Worm (Caenorhabditis elegans) whole organism, L1 larva: ENCODE results near the gene F59B2.9.

ENCODE experiments used
- C16A3.4 ChIP-seq: fragments of 150-350 bp; optimal IDR thresholded peaks from 2 replicates; lab custom pipeline; 2014; ENCODE audit warnings: missing biosample characterization, missing genetic modification characterization
- aha-1 ChIP-seq: fragments of 150-350 bp; optimal IDR thresholded peaks from 2 replicates; lab custom pipeline; 2014; ENCODE audit warnings: missing biosample characterization, missing genetic modification characterization
- blmp-1 ChIP-seq: fragments of 150-350 bp; optimal IDR thresholded peaks from 2 replicates; lab custom pipeline; 2014; ENCODE audit warnings: missing biosample characterization, missing genetic modification characterization
- ceh-8 ChIP-seq: fragments of 200-800 bp; sonication (Bioruptor generic); optimal IDR thresholded peaks from 2 replicates; lab custom pipeline; 2018; ENCODE audit warnings: mild to moderate bottlenecking, missing genetic modification characterization, moderate library complexity, missing compliant biosample characterization
- ceh-82 ChIP-seq, 3 experiments: fragments of 150-350 bp in 1 of 3; sonication (generic microtip) in 2 of 3; optimal IDR thresholded peaks; 2 replicates each; lab custom pipeline; 2014 to 2017; ENCODE audit warnings: missing biosample characterization in 3 of 3, missing genetic modification characterization in 3 of 3
- ceh-88 ChIP-seq: fragments of 200-800 bp; sonication (Bioruptor generic); IDR thresholded peaks from 2 replicates; pipeline ENCODE4 v1.3.6; 2022; ENCODE audit warnings: missing genetic modification characterization, missing compliant biosample characterization
- ces-1 ChIP-seq: fragments of 150-350 bp; optimal IDR thresholded peaks from 2 replicates; lab custom pipeline; 2014; ENCODE audit warnings: missing biosample characterization, missing genetic modification reagents, missing genetic modification characterization
- dpl-1 ChIP-seq, 3 experiments: fragments of 150-350 bp in 2 of 3; sonication (generic microtip) in 1 of 3; optimal IDR thresholded peaks; 2 replicates each; lab custom pipeline; 2014 to 2017; ENCODE audit warnings: missing biosample characterization in 3 of 3, missing genetic modification characterization in 3 of 3, missing genetic modification reagents in 3 of 3
- efl-1 ChIP-seq, 4 experiments: fragments of 150-350 bp; optimal IDR thresholded peaks in 3 of 4; peaks in 1 of 4; 1 replicate in 1 of 4; 2 replicates in 3 of 4; lab custom pipeline; 2014; ENCODE audit warnings: missing biosample characterization in 2 of 4, missing genetic modification characterization in 2 of 4, missing genetic modification reagents in 2 of 4
- egl-13 ChIP-seq: sonication (generic microtip); optimal IDR thresholded peaks from 2 replicates; lab custom pipeline; 2016; ENCODE audit warnings: missing genotype, missing genetic modification reagents, missing genetic modification characterization, missing compliant biosample characterization
- elt-2 ChIP-seq: sonication (generic microtip); optimal IDR thresholded peaks from 2 replicates; lab custom pipeline; 2016; ENCODE audit warnings: missing genetic modification characterization, mild to moderate bottlenecking, inconsistent platforms, missing compliant biosample characterization, missing genetic modification reagents
- elt-3 ChIP-seq, 6 experiments: fragments of 150-350 bp in 1 of 6; sonication (generic microtip); optimal IDR thresholded peaks; 2 replicates each; lab custom pipeline; 2017 to 2018; ENCODE audit warnings: missing biosample characterization in 6 of 6, missing genetic modification characterization in 6 of 6, inconsistent platforms in 1 of 6
- ets-5 ChIP-seq: fragments of 200-800 bp; sonication (Bioruptor generic); IDR thresholded peaks from 2 replicates; pipeline ENCODE4 v1.3.6; 2022; ENCODE audit warnings: missing genetic modification characterization, missing compliant biosample characterization
- fkh-8 ChIP-seq: sonication (generic microtip); optimal IDR thresholded peaks from 2 replicates; lab custom pipeline; 2016; ENCODE audit warnings: mild to moderate bottlenecking, missing genetic modification characterization, missing compliant biosample characterization
- hlh-4 ChIP-seq: sonication (generic microtip); optimal IDR thresholded peaks from 2 replicates; lab custom pipeline; 2016; ENCODE audit warnings: mild to moderate bottlenecking, missing genetic modification characterization, missing compliant biosample characterization
- irx-1 ChIP-seq: sonication (generic microtip); optimal IDR thresholded peaks from 2 replicates; lab custom pipeline; 2016; ENCODE audit warnings: missing genetic modification characterization, missing compliant biosample characterization
- isw-1 ChIP-seq: fragments of 200-800 bp; sonication (Bioruptor generic); IDR thresholded peaks from 2 replicates; pipeline ENCODE4 v1.3.6; 2022; ENCODE audit warnings: missing genetic modification characterization, missing compliant biosample characterization
- jun-1 ChIP-seq: fragments of 150-350 bp; optimal IDR thresholded peaks from 2 replicates; lab custom pipeline; 2014; ENCODE audit warnings: missing biosample characterization, missing genetic modification reagents, missing genetic modification characterization
- lin-15B ChIP-seq: fragments of 150-350 bp; sonication (generic microtip); optimal IDR thresholded peaks from 3 replicates; lab custom pipeline; 2014; ENCODE audit warnings: missing biosample characterization, missing genetic modification characterization
- lir-3 ChIP-seq: sonication (generic microtip); optimal IDR thresholded peaks from 2 replicates; lab custom pipeline; 2016; ENCODE audit warnings: mild to moderate bottlenecking, missing genetic modification characterization, moderate library complexity, missing compliant biosample characterization; ENCODE audit not compliant: poor library complexity
- mab-9 ChIP-seq: fragments of 200-800 bp; sonication (Bioruptor generic); IDR thresholded peaks from 2 replicates; pipeline ENCODE4 v1.3.6; 2022; ENCODE audit warnings: missing genetic modification reagents, missing genetic modification characterization, missing compliant biosample characterization
- nhr-19 ChIP-seq: fragments of 200-800 bp; sonication (Bioruptor generic); conservative IDR thresholded peaks from 2 replicates; pipeline ENCODE4 v1.3.6; 2022; ENCODE audit warnings: missing genetic modification characterization, missing compliant biosample characterization
- nhr-237 ChIP-seq: fragments of 150-350 bp; optimal IDR thresholded peaks from 2 replicates; lab custom pipeline; 2014; ENCODE audit warnings: missing biosample characterization, missing genetic modification characterization
- nhr-47 ChIP-seq: sonication (generic microtip); optimal IDR thresholded peaks from 2 replicates; lab custom pipeline; 2016; ENCODE audit warnings: mild to moderate bottlenecking, missing genetic modification characterization, moderate library complexity, missing compliant biosample characterization
- nhr-71 ChIP-seq: sonication (generic microtip); optimal IDR thresholded peaks from 2 replicates; lab custom pipeline; 2016; ENCODE audit warnings: mild to moderate bottlenecking, missing genetic modification characterization, moderate library complexity, missing compliant biosample characterization
- nhr-77 ChIP-seq: fragments of 150-350 bp; optimal IDR thresholded peaks from 2 replicates; lab custom pipeline; 2014; ENCODE audit warnings: missing biosample characterization, missing genetic modification characterization
- pag-3 ChIP-seq: sonication (generic microtip); optimal IDR thresholded peaks from 2 replicates; lab custom pipeline; 2017; ENCODE audit warnings: missing genetic modification characterization, mild to moderate bottlenecking, missing compliant biosample characterization, antibody characterized with exemption, borderline replicate concordance; ENCODE audit not compliant: insufficient read depth
- pax-3 ChIP-seq: fragments of 200-800 bp; sonication (Bioruptor generic); optimal IDR thresholded peaks from 2 replicates; lab custom pipeline; 2018; ENCODE audit warnings: mild to moderate bottlenecking, missing genetic modification characterization, moderate library complexity, missing compliant biosample characterization
- pqm-1 ChIP-seq: sonication (generic microtip); optimal IDR thresholded peaks from 3 replicates; lab custom pipeline; 2017; ENCODE audit warnings: missing biosample characterization, missing genetic modification characterization
- rnt-1 ChIP-seq: sonication (generic microtip); optimal IDR thresholded peaks from 2 replicates; lab custom pipeline; 2016; ENCODE audit warnings: mild to moderate bottlenecking, missing genetic modification characterization, moderate library complexity, missing compliant biosample characterization
- snpc-4 ChIP-seq: fragments of 150-350 bp; optimal IDR thresholded peaks from 2 replicates; lab custom pipeline; 2014; ENCODE audit warnings: missing biosample characterization, missing genetic modification characterization
- sox-4 ChIP-seq: sonication (generic microtip); optimal IDR thresholded peaks from 2 replicates; lab custom pipeline; 2016; ENCODE audit warnings: missing genetic modification characterization, missing compliant biosample characterization
- sup-37 ChIP-seq: fragments of 200-800 bp; sonication (Bioruptor generic); optimal IDR thresholded peaks from 2 replicates; lab custom pipeline; 2018; ENCODE audit warnings: mild to moderate bottlenecking, missing genetic modification characterization, missing compliant biosample characterization
- swsn-7 ChIP-seq: sonication (generic microtip); optimal IDR thresholded peaks from 2 replicates; lab custom pipeline; 2016; ENCODE audit warnings: missing genetic modification characterization, missing compliant biosample characterization
- tbx-2 ChIP-seq: sonication (generic microtip); optimal IDR thresholded peaks from 2 replicates; lab custom pipeline; 2016; ENCODE audit warnings: missing genetic modification characterization, missing compliant biosample characterization
- unc-86 ChIP-seq: sonication (generic microtip); optimal IDR thresholded peaks from 2 replicates; lab custom pipeline; 2016; ENCODE audit warnings: missing genetic modification characterization, missing compliant biosample characterization
- zip-4 ChIP-seq: fragments of 200-800 bp; sonication (Bioruptor generic); optimal IDR thresholded peaks from 2 replicates; lab custom pipeline; 2018; ENCODE audit warnings: mild to moderate bottlenecking, missing genetic modification characterization, moderate library complexity, missing compliant biosample characterization

F59B2.9 gene

DNA sequence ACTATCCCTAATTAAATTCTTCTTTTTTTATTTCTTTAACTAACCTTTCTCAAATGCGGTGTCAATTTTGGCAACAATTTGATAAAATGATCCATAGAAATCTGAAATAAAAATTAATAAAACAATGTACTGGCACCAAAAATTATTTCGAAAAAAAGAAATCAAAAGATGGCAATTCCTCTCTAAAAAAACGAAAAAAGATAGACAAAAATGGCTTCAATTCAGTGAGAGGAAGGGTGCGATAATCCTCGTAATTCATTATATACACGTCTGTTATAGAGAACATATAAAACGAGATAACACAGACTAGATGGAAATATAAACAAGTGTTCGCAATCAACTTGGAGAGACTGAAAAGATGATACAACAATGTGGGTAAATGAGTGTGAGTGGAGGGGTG is 33.6 kb upstream of the F59B2.9 start, which contains the start of gene R107.2:
Gene R107.2, minus strand, starts transcription at position 101 of the 400 bp plus-strand sequence.
- no peak for TF ChIP-seq tbx-2 (tag; lab: Kevin White, UChicago)
- TF ChIP-seq ces-1 (GFP tag; lab: Kevin White, UChicago): no peak
- no peak for TF ChIP-seq isw-1
- TF ChIP-seq irx-1 (tag; lab: Kevin White, UChicago): no peak
- no peak for TF ChIP-seq egl-13 (tag; lab: Kevin White, UChicago)
- no peak for TF ChIP-seq lin-15B (tag; lab: Kevin White, UChicago)

DNA sequence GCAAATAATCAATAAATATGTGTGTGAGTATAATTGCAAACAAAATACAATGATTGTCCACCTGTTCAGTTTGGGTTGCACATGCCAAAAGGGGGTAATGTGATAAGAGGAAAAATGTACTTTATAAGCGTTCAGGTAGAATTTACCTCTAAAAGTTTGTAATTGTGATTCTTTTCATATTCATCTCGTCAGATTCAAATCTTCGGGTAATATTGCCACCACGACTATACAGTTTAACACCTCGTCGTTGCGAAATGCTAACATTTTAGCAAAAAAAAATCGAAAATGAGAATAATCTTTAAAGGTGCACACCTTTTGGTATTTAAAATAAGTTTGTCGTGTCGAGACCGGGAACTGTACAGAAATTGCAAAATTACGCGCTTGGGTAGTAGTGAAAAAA is 31.0 kb upstream of the F59B2.9 start, which contains the start of gene nac-2:
Gene nac-2, minus strand, starts transcription at position 101 of the 400 bp plus-strand sequence.
- TF ChIP-seq nhr-237 (no peak), pax-3 (tag; lab: Kevin White, UChicago) (no peak), ets-5 (GFP tag; lab: Robert Waterston, UW) (no peak), C16A3.4 (tag; lab: Kevin White, UChicago) (no peak), swsn-7 (tag; lab: Kevin White, UChicago) (no peak), elt-3 (tag; optimal IDR thresholded peaks at IDR 0.05; lab: Kevin White, UChicago) (no peak), dpl-1 (GFP tag; optimal IDR thresholded peaks at IDR 0.05; lab: Kevin White, UChicago) (no peak), ceh-88 (no peak), nhr-19 (GFP tag; lab: Robert Waterston, UW) (no peak), pag-3 (tag; lab: Kevin White, UChicago) (no peak), egl-13 (tag; lab: Kevin White, UChicago) (no peak), efl-1 (optimal IDR thresholded peaks at IDR 0.05; lab: Kevin White, UChicago) (no peak), efl-1 (GFP tag; optimal IDR thresholded peaks at IDR 0.05 in 1 of 2; lab: Kevin White, UChicago) (no peak), rnt-1 (tag; lab: Kevin White, UChicago) (no peak), pqm-1 (tag; lab: Kevin White, UChicago) (no peak), snpc-4 (tag; lab: Kevin White, UChicago) (no peak), ceh-8 (GFP tag; lab: Kevin White, UChicago) (no peak), hlh-4 (tag; lab: Kevin White, UChicago) (no peak)

DNA sequence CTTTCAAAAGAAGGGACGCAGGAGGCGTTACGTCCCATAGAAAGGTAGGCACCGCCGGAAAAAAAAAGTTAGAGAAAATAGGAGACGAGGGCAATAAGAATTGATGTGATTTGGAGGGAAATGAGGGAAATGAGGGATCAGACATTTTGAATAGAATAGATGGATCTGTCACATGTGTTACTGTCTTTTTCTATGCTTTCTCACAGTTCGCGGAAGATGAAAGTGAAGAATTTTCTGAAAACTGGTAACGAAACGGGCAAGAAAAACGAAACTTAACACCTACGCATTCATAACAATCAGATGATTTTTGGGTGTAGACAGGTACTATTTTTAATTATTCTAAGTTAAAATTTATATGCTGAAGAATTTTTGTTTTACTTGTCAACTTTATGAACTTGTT is 25.4 kb upstream of the F59B2.9 start, which contains the start of gene R107.9:
Gene R107.9, plus strand, starts transcription at position 301 of the 400 bp plus-strand sequence.
- TF ChIP-seq blmp-1 (peak; percentile 40), C16A3.4 (tag; lab: Kevin White, UChicago) (no peak), efl-1 (optimal IDR thresholded peaks at IDR 0.05; lab: Kevin White, UChicago) (no peak), efl-1 (GFP tag; optimal IDR thresholded peaks at IDR 0.05 in 1 of 2; lab: Kevin White, UChicago) (peak in 1 of 2 experiments; percentile 73)

DNA sequence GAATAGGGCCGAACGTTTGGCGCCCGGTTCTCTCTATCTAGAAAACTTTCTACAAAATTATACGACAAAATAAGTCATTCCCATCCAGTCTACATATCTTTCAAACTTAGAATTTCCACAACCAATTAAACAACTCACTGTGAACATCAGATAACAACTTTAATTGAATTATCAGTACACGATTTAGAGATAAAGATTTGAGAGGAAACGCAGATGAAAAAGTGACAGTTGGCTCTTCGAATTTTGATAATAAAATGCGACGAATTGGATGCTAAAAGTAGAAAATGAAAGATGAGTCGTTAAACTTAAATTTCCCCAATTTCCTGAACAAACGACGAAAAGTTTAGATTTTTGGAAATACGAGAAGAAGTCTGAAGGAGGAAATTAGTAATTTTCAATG is 22.8 kb upstream of the F59B2.9 start:
- peak; percentile 48 for TF ChIP-seq elt-2 (tag; lab: Kevin White, UChicago)
- TF ChIP-seq rnt-1 (tag; lab: Kevin White, UChicago): peak; percentile 7
- no peak for TF ChIP-seq unc-86 (tag; lab: Kevin White, UChicago)
- TF ChIP-seq pqm-1 (tag; lab: Kevin White, UChicago): peak; percentile 8

DNA sequence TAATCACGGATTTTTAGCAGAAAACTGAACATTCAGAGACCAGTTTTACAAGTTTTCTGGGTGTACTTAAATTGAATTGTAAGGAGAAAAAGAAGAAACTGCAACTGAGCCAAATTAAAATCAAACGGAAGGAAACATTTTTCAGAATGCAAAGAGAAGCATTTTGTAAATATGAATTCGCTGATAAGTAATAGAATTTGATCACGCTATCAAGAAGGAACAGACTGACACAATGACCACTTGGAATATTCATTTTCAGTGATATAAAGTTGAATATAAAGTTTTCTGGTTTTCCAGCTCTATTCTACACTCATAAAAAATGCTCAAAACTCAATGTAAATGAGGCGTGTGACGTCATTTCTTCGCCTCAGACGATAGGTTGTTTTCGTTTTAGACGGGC is 21.9 kb upstream of the F59B2.9 start:
- TF ChIP-seq unc-86 (tag; lab: Kevin White, UChicago) (no peak), elt-2 (tag; lab: Kevin White, UChicago) (peak; percentile 9)
- TF ChIP-seq, all 84 proteins: peak for 1

DNA sequence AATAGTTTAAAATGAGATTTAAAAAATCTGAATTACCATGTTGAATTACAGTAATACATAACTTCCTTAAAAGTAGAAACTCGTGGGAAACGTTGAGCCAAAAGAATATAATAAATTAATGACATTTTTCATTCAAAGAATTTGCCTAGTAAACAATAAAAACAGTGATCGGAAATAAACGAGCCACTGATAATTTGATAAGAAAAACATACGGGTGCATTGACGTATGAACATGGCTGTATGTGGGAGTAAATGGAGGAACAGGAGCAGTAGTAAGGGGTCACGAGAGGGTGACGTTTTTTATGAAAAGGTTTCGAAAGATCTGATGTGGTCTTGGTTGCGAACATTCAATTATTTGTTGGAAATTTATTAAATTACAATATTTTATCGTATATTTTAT is 18.6 kb upstream of the F59B2.9 start:
- TF ChIP-seq zip-4 (GFP tag; lab: Kevin White, UChicago): no peak
- TF ChIP-seq nhr-77: no peak
- TF ChIP-seq sup-37 (GFP tag; lab: Kevin White, UChicago): no peak
- no peak for TF ChIP-seq sox-4 (tag; lab: Kevin White, UChicago)
- TF ChIP-seq nhr-47 (tag; lab: Kevin White, UChicago): peak; percentile 32
- no peak for TF ChIP-seq jun-1 (tag; lab: Kevin White, UChicago)
- no peak for TF ChIP-seq lir-3 (tag; lab: Kevin White, UChicago)
- peak; percentile 41 for TF ChIP-seq nhr-71 (tag; lab: Kevin White, UChicago)
- TF ChIP-seq elt-3 (tag; optimal IDR thresholded peaks at IDR 0.05; lab: Kevin White, UChicago): no peak
- TF ChIP-seq aha-1 (tag; lab: Kevin White, UChicago): no peak
- TF ChIP-seq mab-9 (GFP tag; lab: Robert Waterston, UW): no peak
- peak; percentile 5 for TF ChIP-seq fkh-8
- TF ChIP-seq ceh-82 (tag; optimal IDR thresholded peaks at IDR 0.05; lab: Kevin White, UChicago): no peak
